Fruit fly (Drosophila melanogaster) whole organism, embryonic: ENCODE measurements around the gene CG43915.

Experiments
- B-H2 ChIP-seq: fragments of 200-800 bp; sonication (Bioruptor generic); optimal IDR thresholded peaks from 2 replicates; lab custom pipeline; 2018; ENCODE audit warnings: missing biosample characterization, mild to moderate bottlenecking, missing genetic modification characterization
- Bgb ChIP-seq: fragments of 200-800 bp; sonication (Bioruptor generic); IDR thresholded peaks from 2 replicates; pipeline ENCODE4 v1.3.6; 2022; ENCODE audit warnings: missing biosample characterization, missing genetic modification characterization; ENCODE audit not compliant: partially characterized antibody
- CG10147 ChIP-seq: fragments of 200-800 bp; sonication (Bioruptor generic); optimal IDR thresholded peaks from 2 replicates; lab custom pipeline; 2019; ENCODE audit warnings: missing biosample characterization, mild to moderate bottlenecking, missing genetic modification characterization, moderate library complexity
- CG10543 ChIP-seq: fragments of 200-800 bp; sonication (Bioruptor generic); optimal IDR thresholded peaks from 3 replicates; lab custom pipeline; 2017; ENCODE audit warnings: missing biosample characterization, mild to moderate bottlenecking, missing genetic modification characterization, moderate library complexity
- CG11696 ChIP-seq: fragments of 200-800 bp; sonication (Bioruptor generic); IDR thresholded peaks from 2 replicates; pipeline ENCODE4 v1.3.6; 2022; ENCODE audit warnings: missing biosample characterization, missing genetic modification characterization
- CG12769 ChIP-seq: fragments of 200-800 bp; sonication (Bioruptor generic); optimal IDR thresholded peaks from 2 replicates; lab custom pipeline; 2019; ENCODE audit warnings: missing biosample characterization, mild to moderate bottlenecking, missing genetic modification characterization, moderate library complexity
- CG14050 ChIP-seq: fragments of 200-800 bp; sonication (Bioruptor generic); IDR thresholded peaks from 3 replicates; pipeline ENCODE4 v1.3.6; 2022; ENCODE audit warnings: missing biosample characterization, missing genetic modification characterization
- CG14441 ChIP-seq: fragments of 200-800 bp; sonication (Bioruptor generic); IDR thresholded peaks from 2 replicates; pipeline ENCODE4 v1.3.6; 2022; ENCODE audit warnings: missing biosample characterization, missing genetic modification characterization
- CG14710 ChIP-seq: fragments of 200-800 bp; sonication (Bioruptor generic); optimal IDR thresholded peaks from 3 replicates; lab custom pipeline; 2019; ENCODE audit warnings: missing biosample characterization, mild to moderate bottlenecking, missing genetic modification characterization, moderate library complexity
- CG15269 ChIP-seq: fragments of 200-800 bp; sonication (Bioruptor generic); optimal IDR thresholded peaks from 2 replicates; lab custom pipeline; 2018; ENCODE audit warnings: missing biosample characterization, mild to moderate bottlenecking, missing genetic modification characterization, moderate library complexity
- CG18011 ChIP-seq: fragments of 200-800 bp; sonication (Bioruptor generic); optimal IDR thresholded peaks from 2 replicates; lab custom pipeline; 2017; ENCODE audit warnings: missing biosample characterization, missing genetic modification characterization, mild to moderate bottlenecking, moderate library complexity, missing genotype
- CG30403 ChIP-seq: fragments of 200-800 bp; sonication (Bioruptor generic); optimal IDR thresholded peaks from 3 replicates; lab custom pipeline; 2016; ENCODE audit warnings: missing biosample characterization, missing genetic modification characterization
- CG31365 ChIP-seq: fragments of 200-800 bp; sonication (Bioruptor generic); optimal IDR thresholded peaks from 2 replicates; lab custom pipeline; 2018; ENCODE audit warnings: missing biosample characterization, mild to moderate bottlenecking, missing genetic modification characterization
- CG32532 ChIP-seq: fragments of 200-800 bp; sonication (Bioruptor generic); IDR thresholded peaks from 2 replicates; pipeline ENCODE4 v1.3.6; 2022; ENCODE audit warnings: missing biosample characterization, missing genetic modification characterization
- CG4360 ChIP-seq: fragments of 200-800 bp; sonication (Bioruptor generic); IDR thresholded peaks from 2 replicates; pipeline ENCODE4 v1.3.6; 2022; ENCODE audit warnings: missing biosample characterization, missing genetic modification characterization
- CG4617 ChIP-seq: fragments of 200-800 bp; sonication (Bioruptor generic); optimal IDR thresholded peaks from 3 replicates; lab custom pipeline; 2016; ENCODE audit warnings: missing biosample characterization, missing genetic modification characterization, borderline replicate concordance
- CG6654 ChIP-seq: fragments of 200-800 bp; sonication (Bioruptor generic); optimal IDR thresholded peaks from 2 replicates; lab custom pipeline; 2017; ENCODE audit warnings: missing biosample characterization, mild to moderate bottlenecking, missing genetic modification characterization
- CG6683 ChIP-seq: fragments of 200-800 bp; sonication (Bioruptor generic); optimal IDR thresholded peaks from 2 replicates; lab custom pipeline; 2017; ENCODE audit warnings: missing biosample characterization, mild to moderate bottlenecking, missing genetic modification characterization, missing genetic modification reagents
- CG6689 ChIP-seq: fragments of 200-800 bp; sonication (Bioruptor generic); IDR thresholded peaks from 2 replicates; pipeline ENCODE4 v1.3.6; 2022; ENCODE audit warnings: missing biosample characterization, missing genetic modification characterization
- CG6854 ChIP-seq: fragments of 200-800 bp; sonication (Bioruptor generic); optimal IDR thresholded peaks from 3 replicates; lab custom pipeline; 2017; ENCODE audit warnings: missing biosample characterization, mild to moderate bottlenecking, missing genetic modification characterization
- CG8765 ChIP-seq: fragments of 200-800 bp; sonication (Bioruptor generic); IDR thresholded peaks from 2 replicates; pipeline ENCODE4 v1.3.6; 2022; ENCODE audit warnings: missing biosample characterization, missing genetic modification characterization
- CG8944 ChIP-seq: fragments of 200-800 bp; sonication (Bioruptor generic); optimal IDR thresholded peaks from 3 replicates; lab custom pipeline; 2016; ENCODE audit warnings: missing biosample characterization, missing genetic modification characterization
- CG9437 ChIP-seq: fragments of 200-800 bp; sonication (Bioruptor generic); optimal IDR thresholded peaks from 2 replicates; lab custom pipeline; 2018; ENCODE audit warnings: missing biosample characterization, mild to moderate bottlenecking, missing genetic modification characterization
- CG9797 ChIP-seq: fragments of 200-800 bp; sonication (Bioruptor generic); optimal IDR thresholded peaks from 3 replicates; lab custom pipeline; 2018; ENCODE audit warnings: missing biosample characterization, mild to moderate bottlenecking, missing genetic modification characterization
- CG9876 ChIP-seq: fragments of 200-800 bp; sonication (Bioruptor generic); optimal IDR thresholded peaks from 2 replicates; lab custom pipeline; 2016; ENCODE audit warnings: missing biosample characterization, missing genetic modification characterization
- CG9932 ChIP-seq: fragments of 200-800 bp; sonication (Bioruptor generic); IDR thresholded peaks from 2 replicates; pipeline ENCODE4 v1.3.6; 2022; ENCODE audit warnings: missing biosample characterization, missing genetic modification characterization
- CHES-1-like ChIP-seq: fragments of 200-800 bp; sonication (Bioruptor generic); optimal IDR thresholded peaks from 2 replicates; lab custom pipeline; 2016; ENCODE audit warnings: missing biosample characterization, missing genetic modification characterization
- Elba2 ChIP-seq: fragments of 200-800 bp; sonication (Bioruptor generic); optimal IDR thresholded peaks from 3 replicates; lab custom pipeline; 2016; ENCODE audit warnings: missing biosample characterization, missing genetic modification characterization
- Ets65A ChIP-seq: fragments of 200-800 bp; sonication (Bioruptor generic); peaks from one replicate; lab custom pipeline; 2016; ENCODE audit warnings: missing biosample characterization, missing genetic modification characterization
- H15 ChIP-seq: fragments of 200-800 bp; sonication (Bioruptor generic); IDR thresholded peaks from 3 replicates; pipeline ENCODE4 v1.3.6; 2022; ENCODE audit warnings: missing biosample characterization, missing genetic modification characterization
- Hmr ChIP-seq: fragments of 200-800 bp; sonication (Bioruptor generic); optimal IDR thresholded peaks from 3 replicates; lab custom pipeline; 2017; ENCODE audit warnings: mild to moderate bottlenecking, missing biosample characterization, missing genetic modification reagents, missing genetic modification characterization
- Med ChIP-seq: fragments of 200-800 bp; sonication (Bioruptor generic); peaks from one replicate; lab custom pipeline; 2016; ENCODE audit warnings: missing biosample characterization, missing genetic modification characterization, mild to moderate bottlenecking, inconsistent platforms, moderate library complexity
- Mes4 ChIP-seq: fragments of 200-800 bp; sonication (Bioruptor generic); optimal IDR thresholded peaks from 2 replicates; lab custom pipeline; 2016; ENCODE audit warnings: missing biosample characterization, missing genetic modification characterization
- NK7.1 ChIP-seq: fragments of 200-800 bp; sonication (Bioruptor generic); optimal IDR thresholded peaks from 3 replicates; lab custom pipeline; 2016; ENCODE audit warnings: missing biosample characterization, missing genetic modification characterization
- Neu2 ChIP-seq: fragments of 200-800 bp; sonication (Bioruptor generic); optimal IDR thresholded peaks from 3 replicates; lab custom pipeline; 2016; ENCODE audit warnings: missing biosample characterization, missing genetic modification characterization, borderline replicate concordance
- Xrp1 ChIP-seq: fragments of 200-800 bp; sonication (Bioruptor generic); IDR thresholded peaks from 2 replicates; pipeline ENCODE4 v1.3.6; 2022; ENCODE audit warnings: missing biosample characterization, missing genetic modification characterization
- YL-1 ChIP-seq: fragments of 200-800 bp; sonication (Bioruptor generic); optimal IDR thresholded peaks from 3 replicates; lab custom pipeline; 2017; ENCODE audit warnings: missing biosample characterization, mild to moderate bottlenecking, missing genetic modification characterization
- ase ChIP-seq: fragments of 200-800 bp; sonication (Bioruptor generic); IDR thresholded peaks from 3 replicates; pipeline ENCODE4 v1.3.6; 2022; ENCODE audit warnings: missing biosample characterization, missing genetic modification characterization
- esg ChIP-seq: fragments of 200-800 bp; sonication (Bioruptor generic); conservative IDR thresholded peaks from 2 replicates; pipeline ENCODE4 v1.3.6; 2022; ENCODE audit warnings: missing biosample characterization, missing genetic modification characterization
- grau ChIP-seq: fragments of 200-800 bp; optimal IDR thresholded peaks from 3 replicates; lab custom pipeline; 2019; ENCODE audit warnings: missing biosample characterization, mild to moderate bottlenecking, missing genetic modification characterization, moderate library complexity
- mld ChIP-seq: fragments of 200-800 bp; sonication (Bioruptor generic); IDR thresholded peaks from 3 replicates; pipeline ENCODE4 v1.3.6; 2022; ENCODE audit warnings: missing biosample characterization, missing genetic modification characterization; ENCODE audit not compliant: partially characterized antibody
- org-1 ChIP-seq: fragments of 200-800 bp; sonication (Bioruptor generic); optimal IDR thresholded peaks from 2 replicates; lab custom pipeline; 2017; ENCODE audit warnings: missing biosample characterization, missing genetic modification characterization
- phol ChIP-seq: fragments of 200-800 bp; sonication (Bioruptor generic); optimal IDR thresholded peaks from 3 replicates; lab custom pipeline; 2018; ENCODE audit warnings: missing biosample characterization, mild to moderate bottlenecking, missing genetic modification characterization, moderate library complexity
- rib ChIP-seq: fragments of 200-800 bp; sonication (Bioruptor generic); IDR thresholded peaks from 2 replicates; pipeline ENCODE4 v1.3.6; 2022; ENCODE audit warnings: missing biosample characterization, missing genetic modification characterization
- sc ChIP-seq, 3 experiments: fragments of >200 bp in 2 of 3; fragments of 200-800 bp in 1 of 3; sonication (Bioruptor generic) in 1 of 3; optimal IDR thresholded peaks; 2 replicates in 2 of 3; 3 replicates in 1 of 3; lab custom pipeline; 2017; ENCODE audit warnings: mild to moderate bottlenecking in 1 of 3, missing biosample characterization in 1 of 3, missing genetic modification characterization in 1 of 3, missing genetic modification reagents in 1 of 3
- tgo ChIP-seq: fragments of 200-800 bp; sonication (Bioruptor generic); IDR thresholded peaks from 3 replicates; pipeline ENCODE4 v1.3.6; 2022; ENCODE audit warnings: missing biosample characterization, missing genetic modification characterization
- tio ChIP-seq: fragments of 200-800 bp; sonication (Bioruptor generic); optimal IDR thresholded peaks from 2 replicates; lab custom pipeline; 2017; ENCODE audit warnings: missing biosample characterization, missing genetic modification characterization, inconsistent platforms
- tx ChIP-seq: fragments of 200-800 bp; sonication (Bioruptor generic); optimal IDR thresholded peaks from 2 replicates; lab custom pipeline; 2016; ENCODE audit warnings: missing biosample characterization, missing genetic modification characterization
- wor ChIP-seq: fragments of 200-800 bp; sonication (Bioruptor generic); IDR thresholded peaks from 2 replicates; pipeline ENCODE4 v1.3.6; 2022; ENCODE audit warnings: missing biosample characterization, missing genetic modification characterization
- yki ChIP-seq: fragments of >200 bp; optimal IDR thresholded peaks from 3 replicates; lab custom pipeline; 2018
- z ChIP-seq: fragments of 200-800 bp; sonication (Bioruptor generic); IDR thresholded peaks from 3 replicates; pipeline ENCODE4 v1.3.6; 2022; ENCODE audit warnings: missing biosample characterization, missing genetic modification characterization

The CG43915 gene

DNA sequence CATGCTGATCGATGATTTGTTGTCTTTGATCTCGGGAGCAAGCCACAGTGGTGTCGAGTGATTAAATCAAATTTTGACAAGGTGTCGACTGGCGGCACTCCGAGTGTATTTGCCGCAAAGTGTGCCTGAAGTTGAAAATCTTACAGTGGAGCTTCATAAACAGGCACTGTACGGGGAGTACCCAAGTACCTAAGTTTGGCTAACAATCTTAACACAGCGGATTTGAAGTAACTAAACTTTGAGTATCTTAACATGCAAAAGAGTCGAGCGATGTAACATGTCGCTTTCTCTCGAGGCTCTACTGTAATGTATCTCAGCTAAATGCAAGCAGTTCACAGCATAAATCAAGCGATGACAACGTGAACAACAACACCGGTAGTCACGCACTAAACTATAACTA, 44.1 kb downstream of the CG43915 start (continued):
- 0 out of 2 replicates have a peak, but pooled peaks have one; percentile 35 for TF ChIP-seq CG4360 (GFP tag; lab: Robert Waterston, UW)
- no peak for TF ChIP-seq CG9932
- TF ChIP-seq mld: no peak
- no peak for TF ChIP-seq Hmr (GFP tag; lab: Kevin White, UChicago)
- TF ChIP-seq Xrp1: peak; percentile 86
- peak; percentile 39 for TF ChIP-seq CG6654 (GFP tag; lab: Kevin White, UChicago)
- 0 out of 2 replicates have a peak, but pooled peaks have one; percentile 19 for TF ChIP-seq CG32532
- TF ChIP-seq CG6689 (GFP tag; lab: Robert Waterston, UW): peak; percentile 72
- peak; percentile 58; the same call in 1 of the 3 replicates for TF ChIP-seq H15 (GFP tag; lab: Robert Waterston, UW)
- TF ChIP-seq yki (lab: Kevin White, UChicago): no peak
- TF ChIP-seq phol: peak; percentile 76
- no peak for TF ChIP-seq CG9876 (GFP tag; lab: Kevin White, UChicago)
- no peak for TF ChIP-seq Neu2 (GFP tag; lab: Kevin White, UChicago)
- TF ChIP-seq Bgb (GFP tag; lab: Robert Waterston, UW): no peak
- peak; percentile 60; the same call in 1 of the 2 replicates for TF ChIP-seq CG14441 (GFP tag; lab: Robert Waterston, UW)
- TF ChIP-seq ase (GFP tag; lab: Robert Waterston, UW): peak; percentile 58; the same call in 1 of the 3 replicates
- peak; percentile 43 for TF ChIP-seq CG12769 (tag; lab: Kevin White, UChicago)
- TF ChIP-seq CG9797 (GFP tag; lab: Kevin White, UChicago): no peak
- TF ChIP-seq CG10543 (GFP tag; lab: Kevin White, UChicago): no peak
- TF ChIP-seq tx: peak; percentile 21
- TF ChIP-seq Mes4 (GFP tag; lab: Kevin White, UChicago): peak; percentile 54
- TF ChIP-seq esg (GFP tag; lab: Robert Waterston, UW): peak; percentile 60; the same call in 1 of the 2 replicates
- TF ChIP-seq CG6854: no peak
- TF ChIP-seq CG15269: peak; percentile 29
- 0 out of 2 replicates have a peak, but pooled peaks have one; percentile 38 for TF ChIP-seq CG11696 (GFP tag; lab: Robert Waterston, UW)
- peak; percentile 93 for TF ChIP-seq grau (tag; lab: Kevin White, UChicago)
- TF ChIP-seq CG9437 (GFP tag; lab: Kevin White, UChicago): no peak
- no peak for TF ChIP-seq CG14050 (GFP tag; lab: Robert Waterston, UW)
- TF ChIP-seq CG8765 (GFP tag; lab: Robert Waterston, UW): peak; percentile 75; the same call in 1 of the 2 replicates
- TF ChIP-seq Med (GFP tag; lab: Kevin White, UChicago): peak; percentile 90
- TF ChIP-seq CG31365 (tag; lab: Kevin White, UChicago): peak; percentile 19
- no peak for TF ChIP-seq CG10147 (GFP tag; lab: Kevin White, UChicago)
- peak; percentile 16 for TF ChIP-seq CG4617 (GFP tag; lab: Kevin White, UChicago)
- TF ChIP-seq Ets65A: peak; percentile 97
- peak; percentile 70 for TF ChIP-seq CG14710
- TF ChIP-seq CG8944 (GFP tag; lab: Kevin White, UChicago): peak; percentile 61
- TF ChIP-seq Elba2 (GFP tag; lab: Kevin White, UChicago): peak; percentile 42
- TF ChIP-seq rib (GFP tag; lab: Robert Waterston, UW): no peak
- TF ChIP-seq tgo (GFP tag; lab: Robert Waterston, UW): peak; percentile 59
- TF ChIP-seq NK7.1 (GFP tag; lab: Kevin White, UChicago): no peak
- peak; percentile 59 for TF ChIP-seq CG30403 (GFP tag; lab: Kevin White, UChicago)
- peak; percentile 21 for TF ChIP-seq org-1
- TF ChIP-seq CG6683 (GFP tag; lab: Kevin White, UChicago): no peak
- TF ChIP-seq CHES-1-like (GFP tag; lab: Kevin White, UChicago): no peak
- 0 out of 3 replicates have a peak, but pooled peaks have one; percentile 15 for TF ChIP-seq z
- no peak for TF ChIP-seq B-H2 (GFP tag; lab: Kevin White, UChicago)
- TF ChIP-seq sc (optimal IDR thresholded peaks at IDR 0.05; lab: Kevin White, UChicago): no peak
- peak; percentile 67 for TF ChIP-seq sc (GFP tag; optimal IDR thresholded peaks at IDR 0.05; lab: Kevin White, UChicago)
- peak; percentile 58 for TF ChIP-seq wor (GFP tag; lab: Robert Waterston, UW)
- TF ChIP-seq tio (GFP tag; lab: Kevin White, UChicago): peak; percentile 35
- no peak for TF ChIP-seq CG18011
- TF ChIP-seq YL-1: no peak
